Worm (Caenorhabditis elegans): Measurements from ENCODE around the gene col-142.

ce11 chrV:6817184-6817583 lies 13.8 kb upstream of the col-142 start, which contains the start of gene dmsr-14:
- TF ChIP-seq mdl-1 (tag; optimal IDR thresholded peaks at IDR 0.05) (no peak), unc-39 (tag; optimal IDR thresholded peaks at IDR 0.05) (no peak), nhr-77 (tag; optimal IDR thresholded peaks at IDR 0.05) (no peak), egl-27 (tag; optimal IDR thresholded peaks at IDR 0.05) (no peak), lin-39 (tag; optimal IDR thresholded peaks at IDR 0.05) (no peak)

Measured in whole organism, L2 larva.